Worm (Caenorhabditis elegans) whole organism, L4 larva: ENCODE results near the gene K02E11.10.

Experiments
- R02D3.7 ChIP-seq: fragments of 150-350 bp; sonication (generic microtip); optimal IDR thresholded peaks from 3 replicates; lab custom pipeline; 2014; ENCODE audit warnings: missing biosample characterization, missing genetic modification characterization
- daf-8 ChIP-seq: fragments of 200-800 bp; sonication (Bioruptor generic); IDR thresholded peaks from 2 replicates; pipeline ENCODE4 v1.3.6; 2022; ENCODE audit warnings: missing genetic modification characterization, missing compliant biosample characterization
- fkh-10 ChIP-seq: fragments of 150-350 bp; optimal IDR thresholded peaks from 2 replicates; lab custom pipeline; 2014; ENCODE audit warnings: missing biosample characterization, missing genetic modification reagents, missing genetic modification characterization
- lin-29 ChIP-seq: fragments of 200-800 bp; sonication (Bioruptor generic); IDR thresholded peaks from 2 replicates; pipeline ENCODE4 v1.3.6; 2022; ENCODE audit warnings: missing genetic modification reagents, missing genetic modification characterization, missing compliant biosample characterization
- lin-39 ChIP-seq: fragments of 150-350 bp; optimal IDR thresholded peaks from 2 replicates; lab custom pipeline; 2014; ENCODE audit warnings: missing biosample characterization, missing genetic modification reagents, missing genetic modification characterization
- mdl-1 ChIP-seq, 2 experiments: fragments of 150-350 bp in 1 of 2; sonication (generic microtip) in 1 of 2; optimal IDR thresholded peaks; 2 replicates each; lab custom pipeline; 2014 to 2017; ENCODE audit warnings: missing biosample characterization in 2 of 2, missing genetic modification characterization in 2 of 2
- nhr-102 ChIP-seq: sonication (generic microtip); optimal IDR thresholded peaks from 2 replicates; lab custom pipeline; 2016; ENCODE audit warnings: mild to moderate bottlenecking, missing genetic modification characterization, moderate library complexity, missing compliant biosample characterization
- zfp-2 ChIP-seq: sonication (generic microtip); optimal IDR thresholded peaks from 2 replicates; lab custom pipeline; 2016; ENCODE audit warnings: mild to moderate bottlenecking, missing genetic modification characterization, missing compliant biosample characterization
- ztf-11 ChIP-seq: fragments of 150-350 bp; optimal IDR thresholded peaks from 2 replicates; lab custom pipeline; 2014; ENCODE audit warnings: missing biosample characterization, missing genetic modification characterization

DNA sequence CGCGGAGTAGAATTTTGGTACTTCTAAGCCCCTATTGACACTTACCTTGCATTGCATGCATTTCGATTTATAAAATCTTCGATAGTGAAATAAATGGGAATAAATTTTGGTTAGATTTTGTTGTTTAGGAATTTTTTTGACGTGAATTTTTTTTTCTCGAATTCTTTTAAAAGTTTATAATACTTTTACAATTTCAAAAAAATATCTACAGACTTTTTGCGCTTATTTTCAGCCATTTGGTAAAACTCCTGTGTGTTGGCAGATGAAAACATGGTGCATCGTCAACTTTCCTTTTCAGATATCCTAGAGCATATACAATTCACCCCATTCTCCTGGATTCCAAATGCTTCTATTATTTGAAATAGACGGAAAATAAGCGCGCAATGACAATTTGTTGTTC, 49.7 kb upstream of the K02E11.10 start, which contains the start of gene F14D7.18:
- TF ChIP-seq ztf-11: no peak
- TF ChIP-seq lin-29 (GFP tag; lab: Robert Waterston, UW): no peak
- no peak for TF ChIP-seq R02D3.7 (tag; lab: Kevin White, UChicago)
- TF ChIP-seq daf-8 (GFP tag; lab: Robert Waterston, UW): no peak
- TF ChIP-seq fkh-10 (GFP tag; lab: Kevin White, UChicago): no peak
- no peak for TF ChIP-seq nhr-102 (tag; lab: Kevin White, UChicago)
- no peak for TF ChIP-seq mdl-1 (tag; optimal IDR thresholded peaks at IDR 0.05; lab: Kevin White, UChicago)
- TF ChIP-seq zfp-2 (tag; lab: Kevin White, UChicago): no peak
- no peak for TF ChIP-seq lin-39 (tag; lab: Kevin White, UChicago)
